Worm (Caenorhabditis elegans): ENCODE data around the gene F59B2.12.

Gene F59B2.12

DNA sequence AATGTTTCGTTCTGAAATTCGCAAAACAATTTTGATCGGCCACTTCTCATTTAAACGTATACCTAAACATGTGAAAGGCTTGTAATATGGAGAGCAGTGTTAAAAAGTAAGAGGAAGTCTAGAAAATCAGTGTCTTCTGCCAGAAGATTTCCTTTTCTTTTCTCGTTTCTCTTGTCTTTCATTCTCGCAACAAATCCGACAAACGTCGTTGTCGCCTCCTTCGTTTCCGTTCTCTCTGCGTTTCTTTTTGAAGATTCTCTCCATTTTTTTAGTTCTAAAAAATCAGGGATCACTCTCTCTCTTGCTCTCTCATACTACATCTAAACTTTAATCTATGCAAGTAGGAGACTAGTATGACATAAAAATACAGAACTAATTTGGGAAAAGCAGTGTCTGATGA is 29.9 kb downstream of the F59B2.12 start:
- no peak for TF ChIP-seq ref-1 (GFP tag; conservative IDR thresholded peaks at IDR 0.05)

DNA sequence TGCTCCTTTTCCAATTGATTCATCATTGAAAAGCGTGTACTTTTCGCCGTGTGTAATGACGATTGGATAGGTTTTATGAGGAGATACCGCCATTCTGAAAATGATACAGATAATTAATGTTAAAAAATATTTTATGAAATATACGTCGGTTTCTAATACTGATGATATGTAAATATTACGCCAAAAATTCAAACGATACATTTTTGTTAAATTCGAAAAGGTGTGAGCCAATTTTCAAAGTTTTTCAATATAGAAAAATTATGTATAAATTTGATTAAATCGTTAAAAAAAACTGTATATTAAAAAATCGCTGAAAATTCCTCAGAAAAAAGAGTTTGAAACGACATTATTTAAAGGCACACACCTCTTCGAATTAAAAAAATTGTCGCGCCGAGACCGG is 33.2 kb downstream of the F59B2.12 start, which contains the start of gene ikke-1:
Gene ikke-1 (minus strand): TSS at position 101 of the 400 bp plus-strand sequence.
- TF ChIP-seq ztf-23 (GFP tag; IDR thresholded peaks at IDR 0.05) (no peak), flt-1 (GFP tag; IDR thresholded peaks at IDR 0.05) (no peak), ref-1 (GFP tag; conservative IDR thresholded peaks at IDR 0.05) (no peak), ztf-29 (GFP tag; IDR thresholded peaks at IDR 0.05) (no peak), cog-1 (tag; optimal IDR thresholded peaks at IDR 0.05) (no peak), tab-1 (GFP tag; IDR thresholded peaks at IDR 0.05) (no peak), med-1 (GFP tag; optimal IDR thresholded peaks at IDR 0.05; ENCODE audit: insufficient read depth) (no peak), klf-2 (GFP tag; conservative IDR thresholded peaks at IDR 0.05) (no peak), T22C8.4 (GFP tag; IDR thresholded peaks at IDR 0.05) (no peak)

DNA sequence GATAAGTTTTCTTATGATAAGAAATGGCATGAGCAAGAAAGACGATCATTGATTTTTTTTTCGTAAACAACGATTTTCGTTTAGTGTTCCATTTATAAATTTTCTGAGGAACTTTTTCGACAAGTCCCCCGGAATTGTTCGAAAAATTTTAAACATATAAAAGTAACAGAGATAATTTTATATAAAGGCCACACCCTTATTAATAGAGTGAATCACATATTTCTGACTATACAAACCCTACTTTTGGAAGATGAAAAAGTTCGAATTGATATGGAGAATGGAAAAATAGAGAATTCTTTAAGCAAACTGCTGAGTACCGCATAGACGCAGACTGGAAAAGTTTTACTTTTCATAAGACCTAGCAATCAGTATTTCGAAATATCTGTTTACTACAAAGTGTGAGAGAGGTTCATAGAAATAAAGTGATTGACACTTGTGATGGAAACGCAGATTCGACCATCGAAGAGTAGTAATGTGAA is 33.8 kb downstream of the F59B2.12 start:
- TF ChIP-seq ztf-23 (GFP tag; IDR thresholded peaks at IDR 0.05): no peak
- no peak for TF ChIP-seq T22C8.4 (GFP tag; IDR thresholded peaks at IDR 0.05)
- no peak for TF ChIP-seq ref-1 (GFP tag; conservative IDR thresholded peaks at IDR 0.05)
- TF ChIP-seq ztf-29 (GFP tag; IDR thresholded peaks at IDR 0.05): no peak
- no peak for TF ChIP-seq med-1 (GFP tag; optimal IDR thresholded peaks at IDR 0.05; ENCODE audit: insufficient read depth)
- no peak for TF ChIP-seq klf-2 (GFP tag; conservative IDR thresholded peaks at IDR 0.05)
- TF ChIP-seq tab-1 (GFP tag; IDR thresholded peaks at IDR 0.05): no peak
- no peak for TF ChIP-seq cog-1 (tag; optimal IDR thresholded peaks at IDR 0.05)
- TF ChIP-seq flt-1 (GFP tag; IDR thresholded peaks at IDR 0.05): no peak

- TF ChIP-seq T22C8.4 (GFP tag; IDR thresholded peaks at IDR 0.05) (no peak), med-1 (GFP tag; optimal IDR thresholded peaks at IDR 0.05; ENCODE audit: insufficient read depth) (no peak), ref-1 (GFP tag; conservative IDR thresholded peaks at IDR 0.05) (no peak), flt-1 (GFP tag; IDR thresholded peaks at IDR 0.05) (no peak), ztf-29 (GFP tag; IDR thresholded peaks at IDR 0.05) (no peak), tab-1 (GFP tag; IDR thresholded peaks at IDR 0.05) (no peak), ztf-23 (GFP tag; IDR thresholded peaks at IDR 0.05) (no peak), klf-2 (GFP tag; conservative IDR thresholded peaks at IDR 0.05) (no peak), cog-1 (tag; optimal IDR thresholded peaks at IDR 0.05) (no peak)
Observed at ce11 chrIII:9051714-9052113, 34.3 kb downstream of the F59B2.12 start.

DNA sequence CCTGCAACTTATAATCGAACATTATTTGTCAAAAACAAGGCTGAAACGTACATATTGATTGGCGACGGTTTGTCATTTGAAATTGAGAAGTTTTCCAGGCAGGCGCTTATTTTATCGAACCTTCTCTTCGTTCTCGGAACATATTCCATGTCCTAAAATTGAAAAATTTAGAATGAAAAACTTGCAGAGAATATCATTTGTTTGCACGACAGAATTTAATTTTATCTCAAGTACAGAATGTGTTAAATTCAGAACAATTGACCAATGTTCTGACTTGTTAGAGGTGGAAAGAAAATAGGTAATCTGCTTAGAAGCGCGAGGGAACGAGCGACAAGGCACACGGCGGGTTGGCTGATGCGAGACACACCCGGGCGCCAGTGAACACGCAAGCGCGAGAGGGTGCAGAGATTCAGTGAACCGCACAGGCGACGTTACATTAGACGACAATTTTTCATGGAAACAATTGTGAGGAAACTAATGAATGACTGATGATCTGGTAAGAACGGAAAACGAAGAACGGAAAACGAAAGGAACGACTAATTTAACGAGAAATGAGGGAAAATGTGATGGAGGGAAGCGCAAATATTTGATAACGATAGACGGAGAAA is 35.1 kb downstream of the F59B2.12 start:
- TF ChIP-seq klf-2 (GFP tag; conservative IDR thresholded peaks at IDR 0.05) (peak; percentile 38; the same call in 1 of the 2 replicates), tab-1 (GFP tag; IDR thresholded peaks at IDR 0.05) (no peak), ztf-29 (GFP tag; IDR thresholded peaks at IDR 0.05) (0 out of 2 replicates have a peak, but pooled peaks have one; percentile 18)

- TF ChIP-seq klf-2 (GFP tag; conservative IDR thresholded peaks at IDR 0.05) (no peak), med-1 (GFP tag; optimal IDR thresholded peaks at IDR 0.05; ENCODE audit: insufficient read depth) (no peak), flt-1 (GFP tag; IDR thresholded peaks at IDR 0.05) (no peak), ref-1 (GFP tag; conservative IDR thresholded peaks at IDR 0.05) (no peak), ztf-23 (GFP tag; IDR thresholded peaks at IDR 0.05) (no peak), cog-1 (tag; optimal IDR thresholded peaks at IDR 0.05) (no peak), ztf-29 (GFP tag; IDR thresholded peaks at IDR 0.05) (no peak)
Observed at ce11 chrIII:9053263-9053662, 35.9 kb downstream of the F59B2.12 start.

- TF ChIP-seq ztf-23 (GFP tag; IDR thresholded peaks at IDR 0.05) (peak; percentile 81), tab-1 (GFP tag; IDR thresholded peaks at IDR 0.05) (no peak), flt-1 (GFP tag; IDR thresholded peaks at IDR 0.05) (peak; percentile 78), ztf-29 (GFP tag; IDR thresholded peaks at IDR 0.05) (no peak), ref-1 (GFP tag; conservative IDR thresholded peaks at IDR 0.05) (no peak), T22C8.4 (GFP tag; IDR thresholded peaks at IDR 0.05) (peak; percentile 52; the same call in 1 of the 2 replicates), med-1 (GFP tag; optimal IDR thresholded peaks at IDR 0.05; ENCODE audit: insufficient read depth) (no peak), cog-1 (tag; optimal IDR thresholded peaks at IDR 0.05) (no peak), klf-2 (GFP tag; conservative IDR thresholded peaks at IDR 0.05) (no peak)
Observed at ce11 chrIII:9053740-9054252, 36.4 kb downstream of the F59B2.12 start, which contains the start of gene R107.5. Gene R107.5, minus strand, starts transcription at chrIII:9053790.

DNA sequence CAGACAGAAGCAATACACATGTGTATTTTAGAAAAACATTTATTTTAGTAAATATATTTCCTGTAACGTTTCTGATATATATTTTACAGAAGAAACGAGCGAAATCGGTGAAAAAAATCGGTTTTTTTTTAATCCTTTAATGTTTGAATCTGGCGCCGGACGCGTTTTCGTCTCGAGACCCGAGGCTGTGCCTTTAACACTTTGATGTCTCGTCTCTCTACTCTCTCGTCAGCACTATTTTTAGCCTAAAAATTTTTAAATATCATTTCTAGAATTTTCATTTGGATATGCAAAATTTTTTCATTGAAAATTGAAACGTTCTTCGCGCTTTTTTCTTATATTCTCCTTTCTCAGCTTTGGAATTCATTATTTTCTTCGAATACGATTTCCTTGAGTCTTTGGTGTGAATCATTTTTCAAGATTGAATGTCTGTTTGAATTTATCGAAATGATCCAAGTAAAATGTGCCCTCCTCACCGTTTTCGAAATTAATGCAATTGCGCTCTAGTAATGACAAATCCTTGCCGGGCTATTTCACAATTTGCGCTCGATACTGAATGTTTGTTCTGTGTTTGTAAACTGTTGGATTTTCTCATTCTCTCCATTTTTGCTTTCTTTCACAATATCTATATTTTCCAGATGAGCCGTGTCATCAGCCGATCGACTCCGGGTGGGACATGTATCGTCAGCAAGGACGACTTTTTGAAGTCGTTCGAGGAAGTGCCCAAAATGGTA is 37.2 kb downstream of the F59B2.12 start, which contains the start of gene cls-2:
Gene cls-2 (plus strand): TSS at position 635 of the 734 bp plus-strand sequence.
- TF ChIP-seq ztf-29 (GFP tag; IDR thresholded peaks at IDR 0.05) (no peak), ztf-23 (GFP tag; IDR thresholded peaks at IDR 0.05) (no peak), flt-1 (GFP tag; IDR thresholded peaks at IDR 0.05) (no peak), T22C8.4 (GFP tag; IDR thresholded peaks at IDR 0.05) (no peak), ref-1 (GFP tag; conservative IDR thresholded peaks at IDR 0.05) (no peak), tab-1 (GFP tag; IDR thresholded peaks at IDR 0.05) (no peak), cog-1 (tag; optimal IDR thresholded peaks at IDR 0.05) (no peak), med-1 (GFP tag; optimal IDR thresholded peaks at IDR 0.05; ENCODE audit: insufficient read depth) (no peak), klf-2 (GFP tag; conservative IDR thresholded peaks at IDR 0.05) (no peak)

- TF ChIP-seq flt-1 (GFP tag; IDR thresholded peaks at IDR 0.05) (no peak), ref-1 (GFP tag; conservative IDR thresholded peaks at IDR 0.05) (no peak), ztf-23 (GFP tag; IDR thresholded peaks at IDR 0.05) (no peak), ztf-29 (GFP tag; IDR thresholded peaks at IDR 0.05) (no peak), med-1 (GFP tag; optimal IDR thresholded peaks at IDR 0.05; ENCODE audit: insufficient read depth) (no peak), T22C8.4 (GFP tag; IDR thresholded peaks at IDR 0.05) (no peak), cog-1 (tag; optimal IDR thresholded peaks at IDR 0.05) (no peak), klf-2 (GFP tag; conservative IDR thresholded peaks at IDR 0.05) (no peak), tab-1 (GFP tag; IDR thresholded peaks at IDR 0.05) (no peak)
Observed at ce11 chrIII:9058959-9059534, 41.6 kb downstream of the F59B2.12 start, which contains the start of gene gst-1. Gene gst-1, plus strand, starts transcription at chrIII:9059331.

Data from whole organism, midembryonic.